Fruit fly (Drosophila melanogaster): Measurements from ENCODE around the gene Whamy.
A peak's percentile ranks its signal among the peaks of the same experiment; 100 is the strongest.

Whamy gene

DNA sequence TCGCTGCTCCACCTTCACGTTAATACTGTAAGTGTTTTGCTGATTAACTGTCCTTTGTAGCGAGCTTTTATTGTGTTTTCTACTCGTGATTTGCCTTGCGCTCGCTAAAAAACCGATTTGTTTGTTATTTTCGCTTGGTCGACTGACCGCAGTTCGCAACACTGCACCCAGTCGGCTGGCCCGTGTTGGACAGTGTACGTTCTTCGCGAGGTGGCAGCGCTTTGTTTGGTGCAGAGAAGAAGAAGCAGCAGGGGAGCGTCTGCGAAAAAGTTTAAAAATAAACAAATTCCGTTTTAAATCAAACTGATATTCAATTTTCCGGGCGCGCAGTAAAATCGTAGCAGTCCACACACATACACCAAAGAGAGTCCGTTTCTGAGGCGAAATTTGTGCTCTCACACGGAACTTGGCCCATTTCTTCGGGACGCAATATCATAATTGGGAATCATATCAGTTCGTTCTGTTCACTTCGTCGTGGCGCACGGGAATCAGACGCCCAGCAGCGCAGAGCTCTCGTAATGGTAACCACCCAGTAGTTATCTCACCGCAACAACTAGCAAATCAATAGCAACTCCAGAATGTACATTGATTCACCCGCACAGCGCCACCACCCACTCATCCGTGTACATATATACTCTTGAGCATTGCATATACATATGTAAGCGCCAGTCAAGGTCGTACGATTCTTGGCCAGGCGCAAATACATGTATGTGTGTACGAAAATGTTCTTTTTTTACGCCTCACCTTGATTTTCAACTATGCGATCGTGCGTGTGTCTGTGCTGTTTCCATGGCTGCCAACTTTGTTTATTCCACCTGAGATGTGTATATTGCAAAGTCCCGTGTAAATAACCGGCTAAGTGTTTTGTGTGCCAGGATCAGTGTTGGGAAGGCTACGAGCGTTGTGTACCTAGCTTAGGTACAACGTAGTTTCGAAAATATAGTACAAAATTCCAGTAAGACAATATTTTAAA lies 6.3 kb downstream of the Whamy start, which contains the start of gene Naa80 (continued):
- peak in 1 of 2 experiments; percentile 56 for TF ChIP-seq salr (GFP tag; optimal IDR thresholded peaks at IDR 0.05)
- no peak for TF ChIP-seq CG32006 (GFP tag; optimal IDR thresholded peaks at IDR 0.05)
- peak; percentile 42 for TF ChIP-seq OdsH (GFP tag; optimal IDR thresholded peaks at IDR 0.05)
- TF ChIP-seq ss (GFP tag; optimal IDR thresholded peaks at IDR 0.05) = peak; percentile 47 to 65
- TF ChIP-seq CG11902 (GFP tag; optimal IDR thresholded peaks at IDR 0.05) = peak; percentile 32
- no peak for TF ChIP-seq CG11762 (GFP tag; optimal IDR thresholded peaks at IDR 0.05; ENCODE audit: insufficient read depth)
- TF ChIP-seq pdm3 (GFP tag; optimal IDR thresholded peaks at IDR 0.05) = no peak
- TF ChIP-seq fd85E (GFP tag; optimal IDR thresholded peaks at IDR 0.05) = no peak
- TF ChIP-seq topi (GFP tag; optimal IDR thresholded peaks at IDR 0.05) = peak; percentile 82
- peak; percentile 63 for TF ChIP-seq lz (GFP tag; optimal IDR thresholded peaks at IDR 0.05)

DNA sequence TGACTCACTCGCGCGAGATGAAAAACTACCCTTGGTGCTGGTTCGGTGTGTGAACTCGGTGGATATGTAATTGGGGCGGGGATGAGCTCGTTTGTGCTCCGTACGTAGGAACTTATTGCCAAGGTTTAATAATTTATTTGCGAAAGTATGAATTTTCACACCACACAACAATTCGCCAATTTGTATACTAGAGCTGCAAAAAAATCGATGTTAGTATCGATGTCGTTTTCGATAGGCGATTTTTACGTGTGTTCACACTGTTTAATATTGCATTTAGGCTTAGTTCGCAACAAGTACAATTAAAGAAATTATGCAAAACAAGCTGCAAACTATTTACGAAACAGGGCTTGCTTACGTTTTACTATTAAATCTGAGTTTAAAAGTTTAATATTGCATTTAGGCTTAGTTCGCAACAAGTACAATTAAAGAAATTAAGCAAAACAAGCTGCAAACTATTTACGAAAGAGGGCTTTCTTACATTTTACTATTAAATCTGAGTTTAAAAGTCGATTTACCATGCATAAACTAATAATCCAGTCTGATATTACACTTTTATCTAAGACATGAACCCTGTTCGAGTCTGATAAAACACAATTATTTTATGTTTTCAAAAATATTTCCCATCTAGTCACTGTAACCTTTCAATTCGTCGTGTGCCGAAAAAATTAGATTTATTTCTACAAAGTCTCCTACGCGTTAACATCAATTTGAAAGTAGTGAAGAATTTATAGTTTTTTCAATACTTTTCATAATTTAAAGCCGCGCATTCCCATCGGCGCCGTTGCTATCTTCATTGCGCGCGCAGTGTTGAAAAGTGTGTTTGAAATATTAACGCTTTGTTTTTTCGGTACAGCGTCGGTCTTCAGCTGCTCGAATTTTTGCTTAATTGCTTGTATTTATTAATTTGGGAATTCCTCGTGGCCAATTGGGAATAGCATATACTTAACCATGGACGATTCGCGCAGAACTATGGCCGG lies 11.0 kb downstream of the Whamy start, which contains the start of the genes Snap24 and CG8478:
Gene Snap24, minus strand, starts transcription at position 196 of the 977 bp plus-strand sequence.
Gene CG8478, plus strand, starts transcription at position 696 of the 977 bp plus-strand sequence.
- TF ChIP-seq Sox102F (GFP tag; optimal IDR thresholded peaks at IDR 0.05) (no peak), CG8632 (GFP tag; optimal IDR thresholded peaks at IDR 0.05) (no peak), svp (GFP tag) (no peak), CG10631 (GFP tag; optimal IDR thresholded peaks at IDR 0.05) (no peak), CG8319 (GFP tag; optimal IDR thresholded peaks at IDR 0.05) (no peak), CG3032 (tag; optimal IDR thresholded peaks at IDR 0.05) (peak; percentile 13), Eip78C (GFP tag) (peak; percentile 61), Smox (GFP tag; optimal IDR thresholded peaks at IDR 0.05) (no peak), CG4318 (GFP tag; optimal IDR thresholded peaks at IDR 0.05) (no peak), topi (GFP tag; optimal IDR thresholded peaks at IDR 0.05) (peak; percentile 44), Sox14 (GFP tag; optimal IDR thresholded peaks at IDR 0.05) (no peak), achi (GFP tag; optimal IDR thresholded peaks at IDR 0.05) (no peak)

DNA sequence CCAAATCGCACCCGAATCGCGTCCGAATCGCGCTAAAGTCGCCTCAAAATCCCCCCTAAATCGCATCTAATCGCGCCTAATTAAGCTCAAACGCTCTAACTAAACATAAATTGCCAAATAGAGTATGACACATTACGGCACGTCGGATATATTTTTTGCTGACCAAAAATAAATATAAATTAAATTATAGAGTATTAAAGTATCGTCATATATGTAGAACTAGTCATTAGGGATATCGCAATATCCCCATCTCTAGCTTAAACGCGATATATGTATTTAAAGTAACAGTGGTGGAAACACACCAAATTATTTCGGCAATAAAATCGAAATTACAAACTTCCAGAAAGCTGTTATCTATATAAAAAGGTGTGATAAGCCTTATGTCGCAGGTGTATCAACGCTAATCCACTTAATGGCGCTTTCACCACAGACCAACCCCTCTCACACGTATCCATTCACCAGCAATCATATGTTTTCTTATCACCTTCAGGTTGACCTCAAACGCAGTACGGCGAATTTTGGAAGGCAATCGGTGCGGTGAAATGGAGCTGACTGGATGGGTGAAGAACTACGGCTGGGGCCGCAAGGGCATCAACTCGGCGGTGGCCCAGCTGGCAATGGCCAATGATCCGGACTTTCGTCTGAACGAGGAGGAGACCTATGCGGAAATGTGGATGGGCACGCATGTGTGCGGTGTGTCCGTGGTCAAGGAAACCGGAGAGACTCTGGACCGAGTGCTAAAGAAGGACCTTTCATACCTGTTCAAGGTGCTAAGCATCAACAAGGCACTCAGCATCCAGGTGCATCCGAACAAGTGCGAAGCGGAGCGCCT lies 14.6 kb downstream of the Whamy start, which contains the start of gene Mpi:
Gene Mpi, plus strand, starts transcription at position 263 of the 832 bp plus-strand sequence.
- no peak for TF ChIP-seq CG34406 (GFP tag; optimal IDR thresholded peaks at IDR 0.05)
- no peak for TF ChIP-seq CG11762 (GFP tag; optimal IDR thresholded peaks at IDR 0.05; ENCODE audit: insufficient read depth)
- no peak for TF ChIP-seq Hr4 (GFP tag; optimal IDR thresholded peaks at IDR 0.05)
- TF ChIP-seq fd59A (GFP tag; optimal IDR thresholded peaks at IDR 0.05) = no peak
- TF ChIP-seq OdsH (GFP tag; optimal IDR thresholded peaks at IDR 0.05) = no peak
- no peak for TF ChIP-seq Ets21C (GFP tag; optimal IDR thresholded peaks at IDR 0.05)
- no peak for TF ChIP-seq ss (GFP tag; optimal IDR thresholded peaks at IDR 0.05)
- peak; percentile 36 for TF ChIP-seq CG3032 (tag; optimal IDR thresholded peaks at IDR 0.05)
- no peak for TF ChIP-seq acj6 (GFP tag; optimal IDR thresholded peaks at IDR 0.05)
- TF ChIP-seq eg (GFP tag; IDR thresholded peaks at IDR 0.05) = 0 out of 3 replicates have a peak, but pooled peaks have one; percentile 30
- TF ChIP-seq CG8319 (GFP tag; optimal IDR thresholded peaks at IDR 0.05) = no peak
- TF ChIP-seq CG9139 (GFP tag; optimal IDR thresholded peaks at IDR 0.05) = no peak
- no peak for TF ChIP-seq CG10631 (GFP tag; optimal IDR thresholded peaks at IDR 0.05)
- peak; percentile 98 for TF ChIP-seq svp (GFP tag)
- TF ChIP-seq CG6808 (GFP tag; optimal IDR thresholded peaks at IDR 0.05) = no peak
- no peak for TF ChIP-seq CG6163 (GFP tag; IDR thresholded peaks at IDR 0.05)
- TF ChIP-seq Sox102F (GFP tag; optimal IDR thresholded peaks at IDR 0.05) = no peak
- no peak for TF ChIP-seq fkh (GFP tag; optimal IDR thresholded peaks at IDR 0.05)
- 0 out of 3 replicates have a peak, but pooled peaks have one; percentile 23 for TF ChIP-seq CG8119 (GFP tag; IDR thresholded peaks at IDR 0.05)
- no peak for TF ChIP-seq Sox14 (GFP tag; optimal IDR thresholded peaks at IDR 0.05)
- no peak for TF ChIP-seq CG11294 (GFP tag; IDR thresholded peaks at IDR 0.05)
- peak; percentile 34 for TF ChIP-seq esn (GFP tag; optimal IDR thresholded peaks at IDR 0.05)
- TF ChIP-seq fd85E (GFP tag; optimal IDR thresholded peaks at IDR 0.05) = no peak
- no peak for TF ChIP-seq salr (GFP tag; optimal IDR thresholded peaks at IDR 0.05)
- no peak for TF ChIP-seq achi (GFP tag; optimal IDR thresholded peaks at IDR 0.05)
